Worm (Caenorhabditis elegans) whole organism, L2 larva: Measurements from ENCODE around the gene dop-6.
"Not testable (repeated sequence)": the region's sequence is repeated elsewhere in the genome, so short reads cannot be mapped to it uniquely, and the experiment has no call there.

Experiments used
- crh-2 ChIP-seq: sonication (generic microtip); optimal IDR thresholded peaks from 2 replicates; lab custom pipeline; 2017; ENCODE audit warnings: missing biosample characterization, missing genetic modification characterization
- fos-1 ChIP-seq: fragments of 150-350 bp; optimal IDR thresholded peaks from 2 replicates; lab custom pipeline; 2014; ENCODE audit warnings: missing biosample characterization, missing genetic modification characterization
- lin-11 ChIP-seq: fragments of 150-350 bp; sonication (generic microtip); optimal IDR thresholded peaks from 2 replicates; lab custom pipeline; 2014; ENCODE audit warnings: missing biosample characterization, missing genetic modification characterization, inconsistent platforms, mixed read lengths
- lsy-2 ChIP-seq, 2 experiments: fragments of 150-350 bp in 1 of 2; sonication (generic microtip) in 1 of 2; optimal IDR thresholded peaks; 2 replicates each; lab custom pipeline; 2014 to 2017; ENCODE audit warnings: missing biosample characterization in 2 of 2, missing genetic modification characterization in 2 of 2
- nhr-10 ChIP-seq: sonication (generic microtip); optimal IDR thresholded peaks from 2 replicates; lab custom pipeline; 2017; ENCODE audit warnings: missing biosample characterization, missing genetic modification characterization
- nhr-25 ChIP-seq: fragments of 150-350 bp; sonication (generic microtip); optimal IDR thresholded peaks from 3 replicates; lab custom pipeline; 2014; ENCODE audit warnings: missing biosample characterization, missing genetic modification characterization
- unc-55 ChIP-seq: fragments of 150-350 bp; sonication (generic microtip); optimal IDR thresholded peaks from 3 replicates; lab custom pipeline; 2014; ENCODE audit warnings: missing biosample characterization, missing genetic modification reagents, missing genetic modification characterization
- zag-1 ChIP-seq: fragments of 150-350 bp; optimal IDR thresholded peaks from 2 replicates; lab custom pipeline; 2014; ENCODE audit warnings: missing biosample characterization, missing genetic modification characterization

DNA sequence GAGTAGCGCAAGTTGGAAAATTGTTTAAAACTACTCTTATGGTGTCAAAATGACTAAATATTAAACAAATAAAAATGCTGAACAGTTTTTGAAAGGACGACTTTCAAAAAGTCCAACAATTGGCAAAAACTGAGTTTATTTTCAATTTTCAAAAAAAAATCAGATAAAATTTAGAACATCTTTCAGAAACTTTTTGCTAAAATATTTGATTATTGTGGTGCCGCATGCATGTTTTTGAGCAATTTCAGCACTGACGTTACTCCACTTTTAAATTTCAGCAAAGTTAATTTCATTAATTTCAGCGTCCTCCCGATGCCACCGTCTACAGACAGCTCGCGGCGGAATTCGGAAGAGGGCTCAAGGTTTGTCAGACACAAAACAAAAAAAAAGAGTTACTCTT, 18.7 kb downstream of the dop-6 start, which contains the start of gene cst-1:
- TF ChIP-seq crh-2 (tag; lab: Kevin White, UChicago); nhr-25 (tag; lab: Kevin White, UChicago); lin-11 (tag; lab: Kevin White, UChicago); nhr-10 (tag; lab: Kevin White, UChicago); fos-1 (tag; lab: Kevin White, UChicago); unc-55 (GFP tag; lab: Kevin White, UChicago); lsy-2 (tag; optimal IDR thresholded peaks at IDR 0.05; lab: Kevin White, UChicago); zag-1: not testable (repeated sequence)
